Worm (Caenorhabditis elegans) whole organism, L2 larva: ENCODE measurements around the gene arcp-1.

Experiments used
- ZK546.5 ChIP-seq: sonication (generic microtip); optimal IDR thresholded peaks from 2 replicates; lab custom pipeline; 2017; ENCODE audit warnings: missing biosample characterization, missing genetic modification characterization
- aly-2 ChIP-seq: fragments of 150-350 bp; optimal IDR thresholded peaks from 2 replicates; lab custom pipeline; 2014; ENCODE audit warnings: missing biosample characterization, missing genetic modification characterization
- elt-3 ChIP-seq: sonication (generic microtip); optimal IDR thresholded peaks from 2 replicates; lab custom pipeline; 2017; ENCODE audit warnings: missing biosample characterization, missing genetic modification characterization
- fos-1 ChIP-seq: fragments of 150-350 bp; optimal IDR thresholded peaks from 2 replicates; lab custom pipeline; 2014; ENCODE audit warnings: missing biosample characterization, missing genetic modification characterization
- lin-39 ChIP-seq: fragments of 150-350 bp; optimal IDR thresholded peaks from 2 replicates; lab custom pipeline; 2014; ENCODE audit warnings: missing biosample characterization, missing genetic modification reagents, missing genetic modification characterization
- lsy-2 ChIP-seq, 2 experiments: fragments of 150-350 bp in 1 of 2; sonication (generic microtip) in 1 of 2; optimal IDR thresholded peaks; 2 replicates each; lab custom pipeline; 2014 to 2017; ENCODE audit warnings: missing biosample characterization in 2 of 2, missing genetic modification characterization in 2 of 2
- nhr-77 ChIP-seq: fragments of 150-350 bp; optimal IDR thresholded peaks from 2 replicates; lab custom pipeline; 2014; ENCODE audit warnings: missing biosample characterization, missing genetic modification characterization
- unc-39 ChIP-seq: fragments of 150-350 bp; optimal IDR thresholded peaks from 2 replicates; lab custom pipeline; 2014; ENCODE audit warnings: missing biosample characterization, missing genetic modification characterization
- unc-55 ChIP-seq: fragments of 150-350 bp; sonication (generic microtip); optimal IDR thresholded peaks from 3 replicates; lab custom pipeline; 2014; ENCODE audit warnings: missing biosample characterization, missing genetic modification reagents, missing genetic modification characterization
- unc-62 ChIP-seq: fragments of 150-350 bp; optimal IDR thresholded peaks from 2 replicates; lab custom pipeline; 2014; ENCODE audit warnings: missing biosample characterization, missing genetic modification reagents, missing genetic modification characterization
- zag-1 ChIP-seq: fragments of 150-350 bp; optimal IDR thresholded peaks from 2 replicates; lab custom pipeline; 2014; ENCODE audit warnings: missing biosample characterization, missing genetic modification characterization
- ztf-11 ChIP-seq: sonication (generic microtip); optimal IDR thresholded peaks from 2 replicates; lab custom pipeline; 2017; ENCODE audit warnings: missing biosample characterization, missing genetic modification characterization

DNA sequence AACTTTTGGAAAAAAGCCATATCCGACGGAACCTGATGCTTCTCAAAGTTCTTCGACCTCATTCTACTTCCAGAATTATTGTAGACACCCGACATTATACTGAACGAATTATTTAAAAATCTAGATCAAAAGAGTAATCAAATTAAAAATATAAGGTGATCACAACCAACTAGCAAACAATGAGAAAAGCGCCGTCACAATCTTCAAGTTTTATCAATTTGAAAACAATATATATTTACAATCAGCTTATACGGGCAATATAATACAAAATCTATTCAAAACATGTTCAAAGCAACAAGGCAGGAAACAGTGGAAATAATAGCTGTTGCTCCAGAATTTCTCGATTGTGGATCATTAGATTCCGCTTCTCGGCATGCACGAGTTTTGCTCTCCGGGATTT, 34.3 kb downstream of the arcp-1 start, which contains the start of gene C14B1.12:
- TF ChIP-seq elt-3 (tag; lab: Kevin White, UChicago), result no peak
- TF ChIP-seq unc-39, result no peak
- TF ChIP-seq zag-1 (tag; lab: Kevin White, UChicago), result no peak
- TF ChIP-seq unc-62 (GFP tag; lab: Kevin White, UChicago), result no peak
- TF ChIP-seq ztf-11 (tag; lab: Kevin White, UChicago), result no peak
- TF ChIP-seq nhr-77, result no peak
- TF ChIP-seq fos-1 (tag; lab: Kevin White, UChicago), result no peak
- TF ChIP-seq unc-55 (GFP tag; lab: Kevin White, UChicago), result no peak
- TF ChIP-seq lsy-2 (tag; optimal IDR thresholded peaks at IDR 0.05; lab: Kevin White, UChicago), result no peak
- no peak for TF ChIP-seq aly-2 (tag; lab: Kevin White, UChicago)
- no peak for TF ChIP-seq lin-39 (tag; lab: Kevin White, UChicago)
- TF ChIP-seq ZK546.5 (tag; lab: Kevin White, UChicago), result no peak
